Fruit fly (Drosophila melanogaster): ENCODE results near the gene CG5662.

The CG5662 gene

DNA sequence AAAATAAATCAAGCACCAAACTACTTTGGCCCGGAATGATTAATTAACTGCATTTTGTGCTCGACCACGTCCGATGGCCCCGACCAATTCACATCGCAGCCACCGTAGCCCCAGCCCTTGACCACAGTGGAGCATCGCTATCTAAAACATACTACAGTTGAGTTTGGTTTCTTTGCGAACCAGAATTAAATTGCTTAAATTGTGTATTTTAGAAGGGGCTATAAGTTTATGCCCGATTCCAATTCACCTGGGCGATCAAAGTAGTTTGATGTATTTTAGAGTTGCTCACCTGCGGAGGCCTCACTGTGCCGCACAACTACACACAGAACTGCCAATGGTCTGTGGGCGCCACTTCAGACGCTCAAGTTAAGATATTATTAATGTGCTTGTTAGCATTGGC, 25.1 kb downstream of the CG5662 start (continued):
- no peak for TF ChIP-seq CG17385 (GFP tag; optimal IDR thresholded peaks at IDR 0.05)
- TF ChIP-seq CG34224 (GFP tag; IDR thresholded peaks at IDR 0.05; ENCODE audit: partially characterized antibody): no peak
- no peak for TF ChIP-seq CTCF (GFP tag; optimal IDR thresholded peaks at IDR 0.05)
- no peak for TF ChIP-seq gsb-n (tag; optimal IDR thresholded peaks at IDR 0.05)
- TF ChIP-seq exex (tag; optimal IDR thresholded peaks at IDR 0.05): no peak
- TF ChIP-seq CG33213 (GFP tag; optimal IDR thresholded peaks at IDR 0.05): no peak
- TF ChIP-seq CG1647 (GFP tag; optimal IDR thresholded peaks at IDR 0.05): no peak
- no peak for TF ChIP-seq YL-1 (GFP tag; optimal IDR thresholded peaks at IDR 0.05)
- no peak for TF ChIP-seq shn (GFP tag; optimal IDR thresholded peaks at IDR 0.05)
- no peak for TF ChIP-seq Hmx (GFP tag; optimal IDR thresholded peaks at IDR 0.05)
- TF ChIP-seq Xbp1 (GFP tag; optimal IDR thresholded peaks at IDR 0.05): no peak
- TF ChIP-seq CG1233 (GFP tag; optimal IDR thresholded peaks at IDR 0.05): no peak
- peak; percentile 37; the same call in 1 of the 2 replicates for TF ChIP-seq slbo (GFP tag; IDR thresholded peaks at IDR 0.05)
- TF ChIP-seq Sox100B (GFP tag; optimal IDR thresholded peaks at IDR 0.05): no peak
- TF ChIP-seq CG7357 (GFP tag; IDR thresholded peaks at IDR 0.05): no peak
- no peak for TF ChIP-seq jing (GFP tag; optimal IDR thresholded peaks at IDR 0.05)
- TF ChIP-seq bowl (GFP tag; IDR thresholded peaks at IDR 0.05): no peak
- no peak for TF ChIP-seq Hand (GFP tag; optimal IDR thresholded peaks at IDR 0.05)
- TF ChIP-seq CG10462 (GFP tag; optimal IDR thresholded peaks at IDR 0.05): no peak
- TF ChIP-seq kay (GFP tag; optimal IDR thresholded peaks at IDR 0.05): no peak
- TF ChIP-seq inv (GFP tag; IDR thresholded peaks at IDR 0.05; ENCODE audit: partially characterized antibody): no peak
- TF ChIP-seq prd (optimal IDR thresholded peaks at IDR 0.05): no peak
- TF ChIP-seq prd (GFP tag; IDR thresholded peaks at IDR 0.05): peak; percentile 43; the same call in 1 of the 3 replicates
- no peak for TF ChIP-seq knrl (GFP tag; IDR thresholded peaks at IDR 0.05; ENCODE audit: partially characterized antibody)
- TF ChIP-seq Rx (GFP tag; IDR thresholded peaks at IDR 0.05): no peak
- no peak for TF ChIP-seq Hey (tag; optimal IDR thresholded peaks at IDR 0.05)
- no peak for TF ChIP-seq z (GFP tag; IDR thresholded peaks at IDR 0.05)
- no peak for TF ChIP-seq tx (GFP tag; optimal IDR thresholded peaks at IDR 0.05)
- no peak for TF ChIP-seq CG14050 (GFP tag; IDR thresholded peaks at IDR 0.05)
- no peak for TF ChIP-seq lbe (GFP tag; optimal IDR thresholded peaks at IDR 0.05)
- peak; percentile 35 for TF ChIP-seq CG7839 (tag; optimal IDR thresholded peaks at IDR 0.05)
- TF ChIP-seq HmgD (GFP tag; optimal IDR thresholded peaks at IDR 0.05): no peak
- TF ChIP-seq CG17912 (GFP tag; optimal IDR thresholded peaks at IDR 0.05): no peak
- no peak for TF ChIP-seq CG5953 (GFP tag; IDR thresholded peaks at IDR 0.05)
- TF ChIP-seq mirr (GFP tag; optimal IDR thresholded peaks at IDR 0.05): no peak
- TF ChIP-seq Gug (GFP tag; IDR thresholded peaks at IDR 0.05): no peak; the same call in 3 of the 4 replicates
- no peak for TF ChIP-seq pnt (GFP tag; optimal IDR thresholded peaks at IDR 0.05)
- no peak for TF ChIP-seq Pdp1 (GFP tag; optimal IDR thresholded peaks at IDR 0.05)
- no peak for TF ChIP-seq CG11560 (tag; IDR thresholded peaks at IDR 0.05)
- TF ChIP-seq Mrtf (GFP tag; IDR thresholded peaks at IDR 0.05): no peak
- no peak for TF ChIP-seq ara (GFP tag; IDR thresholded peaks at IDR 0.05)
- no peak for TF ChIP-seq Neu2 (GFP tag; optimal IDR thresholded peaks at IDR 0.05; ENCODE audit: borderline replicate concordance)
- TF ChIP-seq CG2120 (GFP tag; optimal IDR thresholded peaks at IDR 0.05): no peak
- TF ChIP-seq sug (tag; optimal IDR thresholded peaks at IDR 0.05): no peak
- TF ChIP-seq Camta (GFP tag; optimal IDR thresholded peaks at IDR 0.05): no peak
- no peak for TF ChIP-seq cato (GFP tag; optimal IDR thresholded peaks at IDR 0.05; ENCODE audit: borderline replicate concordance)
- peak; percentile 53 for TF ChIP-seq grau (tag; optimal IDR thresholded peaks at IDR 0.05)
- TF ChIP-seq BtbVII (GFP tag; optimal IDR thresholded peaks at IDR 0.05): no peak
- TF ChIP-seq CG2199 (GFP tag; IDR thresholded peaks at IDR 0.05): no peak
- TF ChIP-seq Antp (GFP tag; optimal IDR thresholded peaks at IDR 0.05): peak; percentile 9
- no peak for TF ChIP-seq CG15479 (GFP tag; optimal IDR thresholded peaks at IDR 0.05)
- no peak for TF ChIP-seq psq (GFP tag; optimal IDR thresholded peaks at IDR 0.05)
- TF ChIP-seq dysf (GFP tag; IDR thresholded peaks at IDR 0.05): peak; percentile 63
